In the genomic region with DNA sequence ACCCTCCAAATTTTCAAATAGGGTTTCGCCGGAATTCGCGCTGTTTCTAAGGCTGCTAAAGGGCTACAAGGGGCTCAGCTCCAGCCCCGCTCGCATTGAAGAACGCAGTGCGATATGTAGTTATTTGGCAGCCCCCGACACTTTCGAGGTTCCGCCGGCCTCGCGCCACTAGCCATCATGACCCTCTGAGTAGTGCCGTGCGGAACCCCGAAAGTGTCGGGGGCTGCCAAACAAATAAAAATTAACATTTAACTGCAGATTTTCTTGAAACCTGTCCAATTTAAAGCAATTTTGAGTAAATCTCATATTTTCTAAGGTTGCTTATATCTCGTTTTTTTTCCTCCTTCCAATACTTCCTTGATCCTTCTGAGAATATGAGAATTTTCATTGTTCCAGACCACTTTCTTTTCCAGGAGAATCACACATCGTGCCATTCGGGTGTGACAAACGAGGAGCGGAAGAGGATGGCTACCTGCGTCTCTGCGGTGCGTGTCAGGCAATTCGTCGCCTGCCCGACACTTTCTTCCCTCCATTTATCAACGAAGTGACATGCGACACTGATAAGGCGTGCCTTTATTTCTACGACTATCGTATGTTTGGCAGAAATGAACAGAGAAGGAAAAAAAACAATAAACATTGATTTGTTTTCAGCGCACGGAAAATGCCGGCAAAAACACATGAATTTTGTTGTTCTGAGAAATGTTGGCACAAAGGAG, we compare ENCODE assay signal across 3 worm cellular contexts.
TF ChIP-seq lines count a peak whose summit lies in the region.

No protein-coding gene starts in this region.

TF ChIP-seq in whole organism, L1 larva, 84 proteins besides CTCF, POLR2A, EP300 and RAD21 (continued from another document):
- TF ChIP-seq mab-9 (GFP tag; IDR thresholded peaks at IDR 0.05; lab: Robert Waterston, UW) (no peak), unc-98 (GFP tag; IDR thresholded peaks at IDR 0.05; lab: Robert Waterston, UW) (no peak), unc-30 (tag; optimal IDR thresholded peaks at IDR 0.05; lab: Kevin White, UChicago) (no peak), dpl-1 (GFP tag; optimal IDR thresholded peaks at IDR 0.05; lab: Kevin White, UChicago) (no peak), zag-1 (tag; optimal IDR thresholded peaks at IDR 0.05; lab: Kevin White, UChicago) (no peak), elt-2 (tag; optimal IDR thresholded peaks at IDR 0.05; lab: Kevin White, UChicago) (peak; percentile 79), lin-14 (GFP tag; optimal IDR thresholded peaks at IDR 0.05; lab: Kevin White, UChicago) (peak; percentile 66), lin-15B (tag; optimal IDR thresholded peaks at IDR 0.05; lab: Kevin White, UChicago) (no peak)
TF ChIP-seq in whole organism, L1 larva: peak in this region for 8.

TF ChIP-seq in whole organism, L3 larva, 47 proteins besides CTCF, POLR2A, EP300 and RAD21 (continued from another document):
- no peak for TF ChIP-seq nfya-1 (tag; optimal IDR thresholded peaks at IDR 0.05; lab: Kevin White, UChicago; ENCODE audit: insufficient read depth)
- no peak for TF ChIP-seq R02D3.7 (tag; optimal IDR thresholded peaks at IDR 0.05; lab: Kevin White, UChicago)
- no peak for TF ChIP-seq fkh-10 (GFP tag; optimal IDR thresholded peaks at IDR 0.05; lab: Kevin White, UChicago)
- no peak for TF ChIP-seq nhr-23 (tag; optimal IDR thresholded peaks at IDR 0.05; lab: Kevin White, UChicago)
- TF ChIP-seq unc-62 (GFP tag; optimal IDR thresholded peaks at IDR 0.05; lab: Kevin White, UChicago) = no peak
- TF ChIP-seq nhr-76 (tag; optimal IDR thresholded peaks at IDR 0.05; lab: Kevin White, UChicago) = no peak
- TF ChIP-seq egl-5 (tag; optimal IDR thresholded peaks at IDR 0.05; lab: Kevin White, UChicago) = no peak
- no peak for TF ChIP-seq ama-1 (optimal IDR thresholded peaks at IDR 0.05; lab: Kevin White, UChicago)
- no peak for TF ChIP-seq mdl-1 (tag; optimal IDR thresholded peaks at IDR 0.05; lab: Kevin White, UChicago)
- no peak for TF ChIP-seq zag-1 (tag; optimal IDR thresholded peaks at IDR 0.05; lab: Kevin White, UChicago)
- no peak for TF ChIP-seq ZK546.5 (tag; optimal IDR thresholded peaks at IDR 0.05; lab: Kevin White, UChicago)
- TF ChIP-seq nhr-12 (tag; optimal IDR thresholded peaks at IDR 0.05; lab: Kevin White, UChicago) = no peak
- no peak for TF ChIP-seq pha-4 (tag; optimal IDR thresholded peaks at IDR 0.05; lab: Kevin White, UChicago)
- TF ChIP-seq sea-2 (GFP tag; optimal IDR thresholded peaks at IDR 0.05; lab: Kevin White, UChicago) = no peak
- no peak for TF ChIP-seq ceh-28 (tag; optimal IDR thresholded peaks at IDR 0.05; lab: Kevin White, UChicago)
- TF ChIP-seq ceh-82 (tag; optimal IDR thresholded peaks at IDR 0.05; lab: Kevin White, UChicago) = no peak
- peak; percentile 94 for TF ChIP-seq elt-2 (tag; optimal IDR thresholded peaks at IDR 0.05; lab: Kevin White, UChicago)
- TF ChIP-seq unc-39 (tag; optimal IDR thresholded peaks at IDR 0.05; lab: Kevin White, UChicago) = no peak
- TF ChIP-seq nhr-43 (tag; optimal IDR thresholded peaks at IDR 0.05; lab: Kevin White, UChicago; ENCODE audit: poor library complexity, severe bottlenecking) = no peak
- no peak for TF ChIP-seq ceh-9 (tag; optimal IDR thresholded peaks at IDR 0.05; lab: Kevin White, UChicago)
- TF ChIP-seq pqm-1 (tag; optimal IDR thresholded peaks at IDR 0.05; lab: Kevin White, UChicago) = peak; percentile 77
- no peak for TF ChIP-seq lin-39 (tag; optimal IDR thresholded peaks at IDR 0.05; lab: Kevin White, UChicago)

TF ChIP-seq in whole organism, L4 larva, 104 proteins besides CTCF, POLR2A, EP300 and RAD21 (continued from another document):
- TF ChIP-seq nhr-48 (tag; optimal IDR thresholded peaks at IDR 0.05; lab: Kevin White, UChicago) = peak; percentile 38
- no peak for TF ChIP-seq ceh-44 (GFP tag; IDR thresholded peaks at IDR 0.05; lab: Robert Waterston, UW)
- TF ChIP-seq aly-2 (tag; optimal IDR thresholded peaks at IDR 0.05; lab: Kevin White, UChicago) = no peak
- no peak for TF ChIP-seq dmd-9 (GFP tag; IDR thresholded peaks at IDR 0.05; lab: Robert Waterston, UW)
- no peak for TF ChIP-seq egl-43 (GFP tag; IDR thresholded peaks at IDR 0.05; lab: Robert Waterston, UW)
- no peak for TF ChIP-seq spr-1 (tag; optimal IDR thresholded peaks at IDR 0.05; lab: Kevin White, UChicago)
- no peak for TF ChIP-seq attf-4 (tag; optimal IDR thresholded peaks at IDR 0.05; lab: Kevin White, UChicago)
- TF ChIP-seq hlh-30 (tag; optimal IDR thresholded peaks at IDR 0.05; lab: Kevin White, UChicago; ENCODE audit: insufficient read depth) = peak; percentile 79
- TF ChIP-seq hmg-1.1 (GFP tag; IDR thresholded peaks at IDR 0.05; lab: Robert Waterston, UW) = 0 out of 2 replicates have a peak, but pooled peaks have one; percentile 11
- peak; percentile 74; the same call in 1 of the 2 replicates for TF ChIP-seq ceh-20 (GFP tag; IDR thresholded peaks at IDR 0.05; lab: Robert Waterston, UW)
- peak; percentile 63 for TF ChIP-seq pqm-1 (tag; optimal IDR thresholded peaks at IDR 0.05; lab: Kevin White, UChicago)
- no peak for TF ChIP-seq sdz-12 (GFP tag; optimal IDR thresholded peaks at IDR 0.05; lab: Kevin White, UChicago)
- TF ChIP-seq tra-1 (GFP tag; IDR thresholded peaks at IDR 0.05; lab: Robert Waterston, UW) = peak; percentile 79
- TF ChIP-seq dpl-1 (GFP tag; optimal IDR thresholded peaks at IDR 0.05; lab: Kevin White, UChicago) = no peak
- TF ChIP-seq saeg-2 (GFP tag; IDR thresholded peaks at IDR 0.05; lab: Robert Waterston, UW) = no peak
- TF ChIP-seq lin-1 (GFP tag; IDR thresholded peaks at IDR 0.05; lab: Robert Waterston, UW) = peak; percentile 63; the same call in 1 of the 2 replicates
- TF ChIP-seq nhr-102 (tag; optimal IDR thresholded peaks at IDR 0.05; lab: Kevin White, UChicago) = peak; percentile 34
- peak; percentile 55 for TF ChIP-seq dve-1 (tag; optimal IDR thresholded peaks at IDR 0.05; lab: Kevin White, UChicago; ENCODE audit: insufficient read depth)
- peak; percentile 92 for TF ChIP-seq nhr-28 (tag; optimal IDR thresholded peaks at IDR 0.05; lab: Kevin White, UChicago)
- TF ChIP-seq mes-2 (tag; optimal IDR thresholded peaks at IDR 0.05; lab: Kevin White, UChicago; ENCODE audit: poor library complexity, severe bottlenecking) = peak; percentile 21
- TF ChIP-seq dmd-6 (GFP tag; IDR thresholded peaks at IDR 0.05; lab: Robert Waterston, UW) = peak; percentile 88
- peak; percentile 29 to 67 for TF ChIP-seq mdl-1 (tag; optimal IDR thresholded peaks at IDR 0.05; lab: Kevin White, UChicago)
- TF ChIP-seq nhr-11 (tag; optimal IDR thresholded peaks at IDR 0.05; lab: Kevin White, UChicago) = no peak
- peak; percentile 91 for TF ChIP-seq hlh-11 (tag; optimal IDR thresholded peaks at IDR 0.05; lab: Kevin White, UChicago)
- TF ChIP-seq snpc-1.2 (GFP tag; IDR thresholded peaks at IDR 0.05; lab: Robert Waterston, UW) = no peak
- TF ChIP-seq nhr-41 (GFP tag; IDR thresholded peaks at IDR 0.05; lab: Robert Waterston, UW) = 0 out of 2 replicates have a peak, but pooled peaks have one; percentile 8
